Fruit fly (Drosophila melanogaster) whole organism, embryonic: Measurements from ENCODE around the gene Usp5.

Source experiments
- Bdp1 ChIP-seq: fragments of 200-800 bp; sonication (Bioruptor generic); optimal IDR thresholded peaks from 3 replicates; lab custom pipeline; 2016; ENCODE audit warnings: missing biosample characterization, missing genetic modification characterization
- Bgb ChIP-seq: fragments of 200-800 bp; sonication (Bioruptor generic); IDR thresholded peaks from 2 replicates; pipeline ENCODE4 v1.3.6; 2022; ENCODE audit warnings: missing biosample characterization, missing genetic modification characterization; ENCODE audit not compliant: partially characterized antibody
- CG13894 ChIP-seq: fragments of 200-800 bp; sonication (Bioruptor generic); optimal IDR thresholded peaks from 3 replicates; lab custom pipeline; 2018; ENCODE audit warnings: missing biosample characterization, mild to moderate bottlenecking, missing genetic modification characterization, moderate library complexity
- CG14860 ChIP-seq: fragments of 200-800 bp; sonication (Bioruptor generic); IDR thresholded peaks from 3 replicates; pipeline ENCODE4 v1.3.6; 2022; ENCODE audit warnings: missing biosample characterization, missing genetic modification characterization; ENCODE audit not compliant: partially characterized antibody
- CG16813 ChIP-seq: fragments of 200-800 bp; sonication (Bioruptor generic); IDR thresholded peaks from 3 replicates; pipeline ENCODE4 v1.3.6; 2022; ENCODE audit warnings: missing biosample characterization, missing genetic modification characterization; ENCODE audit not compliant: partially characterized antibody
- CG18599 ChIP-seq: fragments of 200-800 bp; sonication (Bioruptor generic); optimal IDR thresholded peaks from 3 replicates; lab custom pipeline; 2017; ENCODE audit warnings: missing biosample characterization, missing genetic modification characterization, mild to moderate bottlenecking, moderate library complexity, missing genetic modification reagents
- CG2199 ChIP-seq: fragments of 200-800 bp; sonication (Bioruptor generic); IDR thresholded peaks from 3 replicates; pipeline ENCODE4 v1.3.6; 2022; ENCODE audit warnings: missing biosample characterization, missing genetic modification characterization
- CG3838 ChIP-seq: fragments of 200-800 bp; sonication (Bioruptor generic); optimal IDR thresholded peaks from 3 replicates; lab custom pipeline; 2016; ENCODE audit warnings: missing biosample characterization, missing genetic modification characterization
- CG6791 ChIP-seq: fragments of 200-800 bp; sonication (Bioruptor generic); IDR thresholded peaks from 3 replicates; pipeline ENCODE4 v1.3.6; 2022; ENCODE audit warnings: missing biosample characterization, missing genetic modification characterization; ENCODE audit not compliant: partially characterized antibody
- CG7963 ChIP-seq: fragments of 200-800 bp; sonication (Bioruptor generic); IDR thresholded peaks from 3 replicates; pipeline ENCODE4 v1.3.6; 2022; ENCODE audit warnings: missing biosample characterization, missing genetic modification characterization; ENCODE audit not compliant: partially characterized antibody
- Dll ChIP-seq: fragments of 200-800 bp; sonication (Bioruptor generic); IDR thresholded peaks from 4 replicates; pipeline ENCODE4 v1.3.6; 2022; ENCODE audit warnings: missing biosample characterization, missing genetic modification characterization; ENCODE audit not compliant: partially characterized antibody
- Doc3 ChIP-seq: fragments of 200-800 bp; sonication (Bioruptor generic); IDR thresholded peaks from 3 replicates; pipeline ENCODE4 v1.3.6; 2022; ENCODE audit warnings: missing biosample characterization, missing genetic modification characterization; ENCODE audit not compliant: partially characterized antibody
- Dp ChIP-seq: fragments of 200-800 bp; sonication (Bioruptor generic); optimal IDR thresholded peaks from 2 replicates; lab custom pipeline; 2018; ENCODE audit warnings: missing biosample characterization, mild to moderate bottlenecking, missing genetic modification characterization, moderate library complexity
- Drgx ChIP-seq: fragments of 200-800 bp; sonication (Bioruptor generic); IDR thresholded peaks from 2 replicates; pipeline ENCODE4 v1.3.6; 2022; ENCODE audit warnings: missing biosample characterization, missing genetic modification characterization
- H15 ChIP-seq: fragments of 200-800 bp; sonication (Bioruptor generic); IDR thresholded peaks from 3 replicates; pipeline ENCODE4 v1.3.6; 2022; ENCODE audit warnings: missing biosample characterization, missing genetic modification characterization
- HLH4C ChIP-seq: fragments of 200-800 bp; sonication (Bioruptor generic); IDR thresholded peaks from 3 replicates; pipeline ENCODE4 v1.3.6; 2022; ENCODE audit warnings: missing biosample characterization, missing genetic modification characterization; ENCODE audit not compliant: partially characterized antibody
- Med ChIP-seq: fragments of 200-800 bp; sonication (Bioruptor generic); peaks from one replicate; lab custom pipeline; 2016; ENCODE audit warnings: missing biosample characterization, missing genetic modification characterization, mild to moderate bottlenecking, inconsistent platforms, moderate library complexity
- NFAT ChIP-seq: fragments of 200-800 bp; sonication (Bioruptor generic); IDR thresholded peaks from 2 replicates; pipeline ENCODE4 v1.3.6; 2022; ENCODE audit warnings: missing biosample characterization, missing genetic modification characterization
- Opbp ChIP-seq: fragments of 200-800 bp; sonication (Bioruptor generic); IDR thresholded peaks from 3 replicates; pipeline ENCODE4 v1.3.6; 2022; ENCODE audit warnings: missing biosample characterization, missing genetic modification characterization; ENCODE audit not compliant: partially characterized antibody
- Scr ChIP-seq: fragments of 200-800 bp; sonication (Bioruptor generic); IDR thresholded peaks from 2 replicates; pipeline ENCODE4 v1.3.6; 2022; ENCODE audit warnings: missing biosample characterization, missing genetic modification characterization; ENCODE audit not compliant: partially characterized antibody
- Tbp ChIP-seq: fragments of >200 bp; optimal IDR thresholded peaks from 2 replicates; lab custom pipeline; 2018; ENCODE audit warnings: missing biosample characterization, missing genetic modification characterization
- Vsx1 ChIP-seq: fragments of 200-800 bp; sonication (Bioruptor generic); optimal IDR thresholded peaks from 2 replicates; lab custom pipeline; 2017; ENCODE audit warnings: missing biosample characterization, mild to moderate bottlenecking, missing genetic modification characterization, missing genetic modification reagents
- amos ChIP-seq: fragments of 200-800 bp; sonication (Bioruptor generic); IDR thresholded peaks from 2 replicates; pipeline ENCODE4 v1.3.6; 2022; ENCODE audit warnings: missing biosample characterization, missing genetic modification characterization; ENCODE audit not compliant: partially characterized antibody
- ato ChIP-seq: fragments of 200-800 bp; sonication (Bioruptor generic); IDR thresholded peaks from 2 replicates; pipeline ENCODE4 v1.3.6; 2022; ENCODE audit warnings: missing biosample characterization, missing genetic modification characterization; ENCODE audit not compliant: partially characterized antibody
- bbx ChIP-seq: fragments of 200-800 bp; sonication (Bioruptor generic); IDR thresholded peaks from 2 replicates; pipeline ENCODE4 v1.3.6; 2022; ENCODE audit warnings: missing biosample characterization, missing genetic modification characterization; ENCODE audit not compliant: partially characterized antibody
- cas ChIP-seq: fragments of 200-800 bp; sonication (Bioruptor generic); IDR thresholded peaks from 2 replicates; pipeline ENCODE4 v1.3.6; 2022; ENCODE audit warnings: missing biosample characterization, missing genetic modification characterization
- chinmo ChIP-seq: fragments of 200-800 bp; sonication (Bioruptor generic); IDR thresholded peaks from 4 replicates; pipeline ENCODE4 v1.3.6; 2022; ENCODE audit warnings: missing biosample characterization, missing genetic modification characterization; ENCODE audit not compliant: partially characterized antibody
- chm ChIP-seq: fragments of 200-800 bp; sonication (Bioruptor generic); IDR thresholded peaks from 2 replicates; pipeline ENCODE4 v1.3.6; 2022; ENCODE audit warnings: missing biosample characterization, missing genetic modification characterization
- ems ChIP-seq: fragments of 200-800 bp; sonication (Bioruptor generic); optimal IDR thresholded peaks from 3 replicates; lab custom pipeline; 2016; ENCODE audit warnings: missing biosample characterization, missing genetic modification characterization
- hb ChIP-seq: fragments of 200-800 bp; sonication (Bioruptor generic); IDR thresholded peaks from 3 replicates; pipeline ENCODE4 v1.3.6; 2022; ENCODE audit warnings: missing biosample characterization, missing genetic modification characterization; ENCODE audit not compliant: partially characterized antibody
- knrl ChIP-seq: fragments of 200-800 bp; sonication (Bioruptor generic); IDR thresholded peaks from 3 replicates; pipeline ENCODE4 v1.3.6; 2022; ENCODE audit warnings: missing biosample characterization, missing genetic modification characterization; ENCODE audit not compliant: partially characterized antibody
- lov ChIP-seq, 2 experiments: fragments of 200-800 bp in 1 of 2; fragments of >200 bp in 1 of 2; sonication (Bioruptor generic) in 1 of 2; IDR thresholded peaks in 1 of 2; optimal IDR thresholded peaks in 1 of 2; 2 replicates in 1 of 2; 3 replicates in 1 of 2; pipeline versions ENCODE4 v1.3.6 to Lab custom; 2017 to 2022; ENCODE audit warnings: missing biosample characterization in 1 of 2, missing genetic modification characterization in 1 of 2
- mld ChIP-seq: fragments of 200-800 bp; sonication (Bioruptor generic); IDR thresholded peaks from 3 replicates; pipeline ENCODE4 v1.3.6; 2022; ENCODE audit warnings: missing biosample characterization, missing genetic modification characterization; ENCODE audit not compliant: partially characterized antibody
- nerfin-2 ChIP-seq: fragments of 200-800 bp; sonication (Bioruptor generic); IDR thresholded peaks from 2 replicates; pipeline ENCODE4 v1.3.6; 2022; ENCODE audit warnings: missing biosample characterization, missing genetic modification characterization; ENCODE audit not compliant: partially characterized antibody
- nom ChIP-seq: fragments of 200-800 bp; sonication (Bioruptor generic); optimal IDR thresholded peaks from 2 replicates; lab custom pipeline; 2017; ENCODE audit warnings: missing biosample characterization, missing genetic modification characterization, mild to moderate bottlenecking, moderate library complexity, missing genetic modification reagents
- odd ChIP-seq: fragments of 200-800 bp; sonication (Bioruptor generic); optimal IDR thresholded peaks from 2 replicates; lab custom pipeline; 2017; ENCODE audit warnings: missing biosample characterization, mild to moderate bottlenecking, missing genetic modification characterization
- pzg ChIP-seq: fragments of 200-800 bp; sonication (Bioruptor generic); optimal IDR thresholded peaks from 3 replicates; lab custom pipeline; 2018; ENCODE audit warnings: missing biosample characterization, mild to moderate bottlenecking, missing genetic modification characterization, moderate library complexity
- schlank ChIP-seq: fragments of 200-800 bp; sonication (Bioruptor generic); optimal IDR thresholded peaks from 2 replicates; lab custom pipeline; 2018; ENCODE audit warnings: missing biosample characterization, mild to moderate bottlenecking, missing genetic modification characterization
- sens ChIP-seq: fragments of 200-800 bp; sonication (Bioruptor generic); peaks from one replicate; lab custom pipeline; 2016; ENCODE audit warnings: missing biosample characterization, missing genetic modification characterization
- sr ChIP-seq: fragments of 200-800 bp; sonication (Bioruptor generic); IDR thresholded peaks from 3 replicates; pipeline ENCODE4 v1.3.6; 2022; ENCODE audit warnings: missing biosample characterization, missing genetic modification characterization
- unc-4 ChIP-seq: fragments of 200-800 bp; sonication (Bioruptor generic); IDR thresholded peaks from 2 replicates; pipeline ENCODE4 v1.3.6; 2022; ENCODE audit warnings: missing biosample characterization, missing genetic modification characterization; ENCODE audit not compliant: partially characterized antibody
- vnd ChIP-seq: fragments of 200-800 bp; sonication (Bioruptor generic); IDR thresholded peaks from 3 replicates; pipeline ENCODE4 v1.3.6; 2022; ENCODE audit warnings: missing biosample characterization, missing genetic modification characterization; ENCODE audit not compliant: partially characterized antibody
- zen2 ChIP-seq: fragments of 200-800 bp; sonication (Bioruptor generic); IDR thresholded peaks from 3 replicates; pipeline ENCODE4 v1.3.6; 2022; ENCODE audit warnings: missing biosample characterization, missing genetic modification characterization; ENCODE audit not compliant: partially characterized antibody

Gene Usp5

dm6 chr3L:3096073-3096725 is 52.0 kb downstream of the Usp5 start (continued):
- TF ChIP-seq Drgx, result 0 out of 2 replicates have a peak, but pooled peaks have one; percentile 5
- no peak for TF ChIP-seq odd (GFP tag; lab: Kevin White, UChicago)
- TF ChIP-seq, all 482 proteins: peak for 94

- TF ChIP-seq sens (GFP tag; lab: Kevin White, UChicago), result peak; percentile 20
- TF ChIP-seq nerfin-2 (GFP tag; lab: Robert Waterston, UW), result peak; percentile 81
- peak; percentile 33 for TF ChIP-seq Med (GFP tag; lab: Kevin White, UChicago)
- peak; percentile 84 for TF ChIP-seq CG7963 (GFP tag; lab: Robert Waterston, UW)
- no peak for TF ChIP-seq Tbp
- no peak for TF ChIP-seq CG3838 (GFP tag; lab: Kevin White, UChicago)
- peak; percentile 40 for TF ChIP-seq Vsx1
- no peak for TF ChIP-seq CG18599
- TF ChIP-seq sr (GFP tag; lab: Robert Waterston, UW), result peak; percentile 51; the same call in 1 of the 3 replicates
- peak; percentile 53; the same call in 2 of the 3 replicates for TF ChIP-seq zen2 (GFP tag; lab: Robert Waterston, UW)
- TF ChIP-seq amos, result peak; percentile 78
- TF ChIP-seq Dll, result peak; percentile 47; the same call in 3 of the 4 replicates
- TF ChIP-seq CG6791, result peak; percentile 91
- TF ChIP-seq vnd (GFP tag; lab: Robert Waterston, UW), result peak; percentile 71
- TF ChIP-seq Scr (GFP tag; lab: Robert Waterston, UW), result peak; percentile 62
- TF ChIP-seq lov (optimal IDR thresholded peaks at IDR 0.05; lab: Kevin White, UChicago), result no peak
- TF ChIP-seq lov (GFP tag; IDR thresholded peaks at IDR 0.05; lab: Robert Waterston, UW), result peak; percentile 28; the same call in 1 of the 3 replicates
- TF ChIP-seq pzg (GFP tag; lab: Kevin White, UChicago), result no peak
- no peak for TF ChIP-seq NFAT (GFP tag; lab: Robert Waterston, UW)
- peak; percentile 89 for TF ChIP-seq ato (GFP tag; lab: Robert Waterston, UW)
- TF ChIP-seq Bdp1 (GFP tag; lab: Kevin White, UChicago), result peak; percentile 98
- no peak for TF ChIP-seq Dp (GFP tag; lab: Kevin White, UChicago)
- TF ChIP-seq mld (GFP tag; lab: Robert Waterston, UW), result peak; percentile 76
- peak; percentile 11 for TF ChIP-seq nom
- peak; percentile 64 for TF ChIP-seq hb (GFP tag; lab: Robert Waterston, UW)
- 0 out of 3 replicates have a peak, but pooled peaks have one; percentile 6 for TF ChIP-seq CG2199
- TF ChIP-seq CG16813 (GFP tag; lab: Robert Waterston, UW), result peak; percentile 82
- TF ChIP-seq ems (GFP tag; lab: Kevin White, UChicago), result no peak
- TF ChIP-seq knrl, result peak; percentile 52; the same call in 2 of the 3 replicates
- TF ChIP-seq CG14860 (GFP tag; lab: Robert Waterston, UW), result peak; percentile 76
- peak; percentile 63 for TF ChIP-seq HLH4C (GFP tag; lab: Robert Waterston, UW)
- no peak for TF ChIP-seq schlank (tag; lab: Kevin White, UChicago)
- TF ChIP-seq unc-4 (GFP tag; lab: Robert Waterston, UW), result 0 out of 2 replicates have a peak, but pooled peaks have one; percentile 32
- peak; percentile 88; the same call in 2 of the 3 replicates for TF ChIP-seq Opbp (GFP tag; lab: Robert Waterston, UW)
- peak; percentile 88 for TF ChIP-seq Bgb (GFP tag; lab: Robert Waterston, UW)
- TF ChIP-seq bbx (GFP tag; lab: Robert Waterston, UW), result peak; percentile 84
- TF ChIP-seq chinmo, result peak; percentile 50; the same call in 1 of the 4 replicates
- peak; percentile 67 for TF ChIP-seq chm (GFP tag; lab: Robert Waterston, UW)
- TF ChIP-seq H15 (GFP tag; lab: Robert Waterston, UW), result no peak
- no peak for TF ChIP-seq CG13894 (tag; lab: Kevin White, UChicago)
- TF ChIP-seq Doc3 (GFP tag; lab: Robert Waterston, UW), result peak; percentile 52; the same call in 1 of the 3 replicates
- TF ChIP-seq cas (GFP tag; lab: Robert Waterston, UW), result no peak
These were observed 52.6 kb downstream of the Usp5 start for dm6 chr3L:3095590-3095989.
